Worm (Caenorhabditis elegans) whole organism, late embryonic: ENCODE data around the gene F38H4.3.

Experiments
- F13H6.1 ChIP-seq: sonication (generic microtip); optimal IDR thresholded peaks from 2 replicates; lab custom pipeline; 2016; ENCODE audit warnings: missing genetic modification characterization, missing compliant biosample characterization
- ets-4 ChIP-seq: sonication (generic microtip); optimal IDR thresholded peaks from 2 replicates; lab custom pipeline; 2016; ENCODE audit warnings: missing genetic modification characterization, missing compliant biosample characterization
- hlh-30 ChIP-seq: sonication (generic microtip); optimal IDR thresholded peaks from 2 replicates; lab custom pipeline; 2017; ENCODE audit warnings: antibody characterized with exemption, missing genetic modification characterization, missing compliant biosample characterization; ENCODE audit not compliant: insufficient read depth
- odd-2 ChIP-seq: sonication (generic microtip); optimal IDR thresholded peaks from 2 replicates; lab custom pipeline; 2017; ENCODE audit warnings: antibody characterized with exemption, mild to moderate bottlenecking, missing genetic modification characterization, missing compliant biosample characterization
- sox-4 ChIP-seq: sonication (generic microtip); optimal IDR thresholded peaks from 2 replicates; lab custom pipeline; 2017; ENCODE audit warnings: mild to moderate bottlenecking, missing genetic modification characterization, inconsistent platforms, missing compliant biosample characterization
- unc-3 ChIP-seq, 2 experiments: fragments of 200-800 bp in 1 of 2; sonication (Bioruptor generic) in 1 of 2; sonication (generic microtip) in 1 of 2; conservative IDR thresholded peaks in 1 of 2; optimal IDR thresholded peaks in 1 of 2; 2 replicates each; pipeline versions ENCODE4 v1.3.6 to Lab custom; 2016 to 2022; ENCODE audit warnings: missing compliant biosample characterization in 2 of 2, missing genetic modification characterization in 2 of 2, missing genetic modification reagents in 1 of 2
- ztf-16 ChIP-seq: sonication (generic microtip); optimal IDR thresholded peaks from 2 replicates; lab custom pipeline; 2017; ENCODE audit warnings: missing genetic modification characterization, missing compliant biosample characterization

DNA sequence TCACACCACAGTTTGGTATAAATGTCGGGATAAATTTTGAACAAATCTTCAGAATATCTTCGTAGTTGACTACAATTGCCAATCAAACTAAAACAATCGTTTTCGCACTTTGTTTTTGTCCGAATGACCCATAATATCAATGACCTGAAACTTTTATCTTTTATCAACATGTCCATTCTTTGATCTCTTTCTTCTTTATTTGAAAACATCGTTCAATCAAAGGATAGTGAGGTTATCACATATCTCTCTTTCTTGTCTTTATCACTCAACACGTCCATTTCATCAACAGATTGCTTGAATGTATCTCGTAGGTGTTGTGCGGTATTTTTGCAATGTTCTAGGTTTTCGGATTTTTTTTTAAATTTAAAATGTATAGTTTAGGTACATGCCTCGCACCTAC lies 33.2 kb upstream of the F38H4.3 start:
- TF ChIP-seq odd-2 = no peak
- TF ChIP-seq F13H6.1 (tag; lab: Kevin White, UChicago) = no peak
- TF ChIP-seq hlh-30 (tag; lab: Kevin White, UChicago) = no peak
- no peak for TF ChIP-seq sox-4 (tag; lab: Kevin White, UChicago)
- no peak for TF ChIP-seq unc-3 (GFP tag; conservative IDR thresholded peaks at IDR 0.05; lab: Robert Waterston, UW)
- TF ChIP-seq unc-3 (tag; optimal IDR thresholded peaks at IDR 0.05; lab: Kevin White, UChicago) = no peak
- TF ChIP-seq ztf-16 = no peak
- TF ChIP-seq ets-4 = no peak
